Fruit fly (Drosophila melanogaster) whole organism, pupa: ENCODE results near the gene CG42852.
A peak's percentile ranks its signal among the peaks of the same experiment; 100 is the strongest.

Experiments used
- CG10348 ChIP-seq: fragments of 200-800 bp; sonication (Bioruptor generic); IDR thresholded peaks from 2 replicates; pipeline ENCODE4 v1.3.6; 2022; ENCODE audit warnings: missing biosample characterization, missing genetic modification characterization
- CG12605 ChIP-seq: fragments of 200-800 bp; sonication (Bioruptor generic); IDR thresholded peaks from 2 replicates; pipeline ENCODE4 v1.3.6; 2022; ENCODE audit warnings: missing biosample characterization, missing genetic modification characterization
- CG14655 ChIP-seq: fragments of 200-800 bp; sonication (Bioruptor generic); optimal IDR thresholded peaks from 3 replicates; lab custom pipeline; 2017; ENCODE audit warnings: mild to moderate bottlenecking, missing biosample characterization, missing genetic modification reagents, missing genetic modification characterization
- CG15710 ChIP-seq: fragments of 200-800 bp; sonication (Bioruptor generic); optimal IDR thresholded peaks from 2 replicates; lab custom pipeline; 2018; ENCODE audit warnings: missing biosample characterization, mild to moderate bottlenecking, missing genetic modification characterization, moderate library complexity
- CG17806 ChIP-seq: fragments of 200-800 bp; sonication (Bioruptor generic); optimal IDR thresholded peaks from 2 replicates; lab custom pipeline; 2018; ENCODE audit warnings: missing biosample characterization, mild to moderate bottlenecking, missing genetic modification characterization, moderate library complexity
- CG32121 ChIP-seq: fragments of 200-800 bp; sonication (Bioruptor generic); IDR thresholded peaks from 2 replicates; pipeline ENCODE4 v1.3.6; 2022; ENCODE audit warnings: missing biosample characterization, missing genetic modification characterization
- CG34367 ChIP-seq: fragments of 200-800 bp; sonication (Bioruptor generic); optimal IDR thresholded peaks from 2 replicates; lab custom pipeline; 2018; ENCODE audit warnings: missing biosample characterization, mild to moderate bottlenecking, missing genetic modification characterization
- D1 ChIP-seq: fragments of 200-800 bp; sonication (Bioruptor generic); optimal IDR thresholded peaks from 2 replicates; lab custom pipeline; 2018; ENCODE audit warnings: missing biosample characterization, mild to moderate bottlenecking, missing genetic modification characterization, moderate library complexity
- Ets98B ChIP-seq: fragments of 200-800 bp; sonication (Bioruptor generic); IDR thresholded peaks from 2 replicates; pipeline ENCODE4 v1.3.6; 2022; ENCODE audit warnings: missing biosample characterization, missing genetic modification characterization
- Pif1A ChIP-seq: fragments of 200-800 bp; sonication (Bioruptor generic); optimal IDR thresholded peaks from 3 replicates; lab custom pipeline; 2016; ENCODE audit warnings: missing biosample characterization, missing genetic modification characterization
- Pif1B ChIP-seq: fragments of 200-800 bp; sonication (Bioruptor generic); optimal IDR thresholded peaks from 3 replicates; lab custom pipeline; 2016; ENCODE audit warnings: missing biosample characterization, missing genetic modification characterization
- gl ChIP-seq: fragments of 200-800 bp; sonication (Bioruptor generic); optimal IDR thresholded peaks from 2 replicates; lab custom pipeline; 2018; ENCODE audit warnings: missing biosample characterization, mild to moderate bottlenecking, missing genetic modification characterization
- rn ChIP-seq: fragments of 200-800 bp; sonication (Bioruptor generic); IDR thresholded peaks from 2 replicates; pipeline ENCODE4 v1.3.6; 2022; ENCODE audit warnings: missing biosample characterization, missing genetic modification characterization

dm6 chr3L:16746586-16747383, 8.5 kb upstream of the CG42852 start:
- TF ChIP-seq CG17806 (no peak), rn (GFP tag; lab: Robert Waterston, UW) (no peak), Pif1A (GFP tag; lab: Kevin White, UChicago) (no peak), Pif1B (GFP tag; lab: Kevin White, UChicago) (no peak), D1 (tag; lab: Kevin White, UChicago) (no peak), CG15710 (tag; lab: Kevin White, UChicago) (peak; percentile 20), CG10348 (GFP tag; lab: Robert Waterston, UW) (no peak), CG32121 (GFP tag; lab: Robert Waterston, UW) (no peak), Ets98B (GFP tag; lab: Robert Waterston, UW) (no peak), CG14655 (GFP tag; lab: Kevin White, UChicago) (peak; percentile 31), CG34367 (tag; lab: Kevin White, UChicago) (no peak), gl (tag; lab: Kevin White, UChicago) (no peak), CG12605 (GFP tag; lab: Robert Waterston, UW) (no peak)
